Worm (Caenorhabditis elegans) whole organism, L2 larva: ENCODE data around the gene K07F5.12.

Source experiments
- C34F6.9 ChIP-seq: fragments of 150-350 bp; optimal IDR thresholded peaks from 2 replicates; lab custom pipeline; 2014; ENCODE audit warnings: missing biosample characterization, missing genetic modification characterization
- F13H6.1 ChIP-seq: sonication (generic microtip); optimal IDR thresholded peaks from 2 replicates; lab custom pipeline; 2016; ENCODE audit warnings: missing genetic modification characterization, missing compliant biosample characterization
- R02D3.7 ChIP-seq: fragments of 150-350 bp; optimal IDR thresholded peaks from 2 replicates; lab custom pipeline; 2014; ENCODE audit warnings: missing biosample characterization, missing genetic modification characterization
- ZK546.5 ChIP-seq: sonication (generic microtip); optimal IDR thresholded peaks from 2 replicates; lab custom pipeline; 2017; ENCODE audit warnings: missing biosample characterization, missing genetic modification characterization
- alr-1 ChIP-seq: fragments of 150-350 bp; optimal IDR thresholded peaks from 2 replicates; lab custom pipeline; 2014; ENCODE audit warnings: missing biosample characterization, missing genetic modification characterization
- aly-2 ChIP-seq: fragments of 150-350 bp; optimal IDR thresholded peaks from 2 replicates; lab custom pipeline; 2014; ENCODE audit warnings: missing biosample characterization, missing genetic modification characterization
- ama-1 ChIP-seq: fragments of 150-350 bp; optimal IDR thresholded peaks from 2 replicates; lab custom pipeline; 2018; ENCODE audit warnings: inconsistent platforms
- blmp-1 ChIP-seq: sonication (generic microtip); optimal IDR thresholded peaks from 2 replicates; lab custom pipeline; 2017; ENCODE audit warnings: missing genetic modification characterization, mild to moderate bottlenecking, missing compliant biosample characterization, antibody characterized with exemption, moderate library complexity; ENCODE audit not compliant: insufficient read depth
- ceh-16 ChIP-seq: fragments of 150-350 bp; optimal IDR thresholded peaks from 2 replicates; lab custom pipeline; 2014; ENCODE audit warnings: missing biosample characterization, missing genetic modification characterization
- ceh-82 ChIP-seq: fragments of 150-350 bp; optimal IDR thresholded peaks from 2 replicates; lab custom pipeline; 2014; ENCODE audit warnings: missing biosample characterization, missing genetic modification characterization
- crh-2 ChIP-seq: sonication (generic microtip); optimal IDR thresholded peaks from 2 replicates; lab custom pipeline; 2017; ENCODE audit warnings: missing biosample characterization, missing genetic modification characterization
- egl-27 ChIP-seq: sonication (generic microtip); optimal IDR thresholded peaks from 3 replicates; lab custom pipeline; 2017; ENCODE audit warnings: missing biosample characterization, missing genetic modification reagents, missing genetic modification characterization
- elt-1 ChIP-seq: fragments of 150-350 bp; optimal IDR thresholded peaks from 2 replicates; lab custom pipeline; 2014; ENCODE audit warnings: missing biosample characterization, missing genetic modification characterization
- elt-3 ChIP-seq: sonication (generic microtip); optimal IDR thresholded peaks from 2 replicates; lab custom pipeline; 2017; ENCODE audit warnings: missing biosample characterization, missing genetic modification characterization
- fos-1 ChIP-seq: fragments of 150-350 bp; optimal IDR thresholded peaks from 2 replicates; lab custom pipeline; 2014; ENCODE audit warnings: missing biosample characterization, missing genetic modification characterization
- gmeb-1 ChIP-seq: fragments of 150-350 bp; optimal IDR thresholded peaks from 2 replicates; lab custom pipeline; 2014; ENCODE audit warnings: missing biosample characterization, missing genetic modification characterization
- lin-13 ChIP-seq: fragments of 150-350 bp; optimal IDR thresholded peaks from 2 replicates; lab custom pipeline; 2014; ENCODE audit warnings: missing biosample characterization, missing genetic modification reagents, missing genetic modification characterization
- lin-39 ChIP-seq: fragments of 150-350 bp; optimal IDR thresholded peaks from 2 replicates; lab custom pipeline; 2014; ENCODE audit warnings: missing biosample characterization, missing genetic modification reagents, missing genetic modification characterization
- lsy-2 ChIP-seq, 2 experiments: fragments of 150-350 bp in 1 of 2; sonication (generic microtip) in 1 of 2; optimal IDR thresholded peaks; 2 replicates each; lab custom pipeline; 2014 to 2017; ENCODE audit warnings: missing biosample characterization in 2 of 2, missing genetic modification characterization in 2 of 2
- mab-5 ChIP-seq: fragments of 150-350 bp; optimal IDR thresholded peaks from 2 replicates; lab custom pipeline; 2014; ENCODE audit warnings: missing biosample characterization, missing genetic modification characterization
- mbf-1 ChIP-seq: sonication (generic microtip); optimal IDR thresholded peaks from 2 replicates; lab custom pipeline; 2017; ENCODE audit warnings: missing biosample characterization, missing genetic modification characterization
- mdl-1 ChIP-seq, 2 experiments: fragments of 150-350 bp in 1 of 2; sonication (generic microtip) in 1 of 2; optimal IDR thresholded peaks; 2 replicates each; lab custom pipeline; 2017; ENCODE audit warnings: missing biosample characterization in 2 of 2, missing genetic modification characterization in 2 of 2
- nhr-10 ChIP-seq: sonication (generic microtip); optimal IDR thresholded peaks from 2 replicates; lab custom pipeline; 2017; ENCODE audit warnings: missing biosample characterization, missing genetic modification characterization
- nhr-11 ChIP-seq: fragments of 150-350 bp; optimal IDR thresholded peaks from 2 replicates; lab custom pipeline; 2014; ENCODE audit warnings: missing biosample characterization, missing genetic modification characterization
- nhr-12 ChIP-seq: fragments of 150-350 bp; optimal IDR thresholded peaks from 2 replicates; lab custom pipeline; 2014; ENCODE audit warnings: missing biosample characterization, missing genetic modification characterization
- nhr-129 ChIP-seq: fragments of 150-350 bp; optimal IDR thresholded peaks from 2 replicates; lab custom pipeline; 2014; ENCODE audit warnings: missing biosample characterization, missing genetic modification characterization
- nhr-21 ChIP-seq: fragments of 150-350 bp; optimal IDR thresholded peaks from 2 replicates; lab custom pipeline; 2014; ENCODE audit warnings: missing biosample characterization, missing genetic modification characterization
- nhr-23 ChIP-seq: fragments of 150-350 bp; optimal IDR thresholded peaks from 2 replicates; lab custom pipeline; 2014; ENCODE audit warnings: missing biosample characterization, missing genetic modification reagents, missing genetic modification characterization
- nhr-237 ChIP-seq: fragments of 150-350 bp; optimal IDR thresholded peaks from 2 replicates; lab custom pipeline; 2014; ENCODE audit warnings: missing biosample characterization, missing genetic modification characterization
- nhr-25 ChIP-seq: fragments of 150-350 bp; sonication (generic microtip); optimal IDR thresholded peaks from 3 replicates; lab custom pipeline; 2014; ENCODE audit warnings: missing biosample characterization, missing genetic modification characterization
- nhr-6 ChIP-seq: fragments of 150-350 bp; optimal IDR thresholded peaks from 2 replicates; lab custom pipeline; 2014; ENCODE audit warnings: missing biosample characterization, missing genetic modification characterization
- nhr-77 ChIP-seq: fragments of 150-350 bp; optimal IDR thresholded peaks from 2 replicates; lab custom pipeline; 2014; ENCODE audit warnings: missing biosample characterization, missing genetic modification characterization
- peb-1 ChIP-seq: fragments of 150-350 bp; optimal IDR thresholded peaks from 2 replicates; lab custom pipeline; 2014; ENCODE audit warnings: missing biosample characterization, missing genetic modification characterization
- sem-4 ChIP-seq: fragments of 150-350 bp; optimal IDR thresholded peaks from 2 replicates; lab custom pipeline; 2014; ENCODE audit warnings: missing biosample characterization, missing genetic modification reagents, missing genetic modification characterization
- skn-1 ChIP-seq: sonication (generic microtip); optimal IDR thresholded peaks from 2 replicates; lab custom pipeline; 2017; ENCODE audit warnings: missing biosample characterization, missing genetic modification characterization
- sma-3 ChIP-seq: sonication (generic microtip); optimal IDR thresholded peaks from 2 replicates; lab custom pipeline; 2016; ENCODE audit warnings: missing genetic modification reagents, missing genetic modification characterization, missing compliant biosample characterization
- sma-9 ChIP-seq, 2 experiments: fragments of 150-350 bp in 1 of 2; sonication (generic microtip) in 1 of 2; optimal IDR thresholded peaks; 2 replicates each; lab custom pipeline; 2014 to 2016; ENCODE audit warnings: missing genetic modification characterization in 2 of 2, mild to moderate bottlenecking in 1 of 2, missing biosample characterization in 1 of 2, missing compliant biosample characterization in 1 of 2, missing genetic modification reagents in 1 of 2, moderate library complexity in 1 of 2
- snpc-4 ChIP-seq: fragments of 150-350 bp; optimal IDR thresholded peaks from 2 replicates; lab custom pipeline; 2014; ENCODE audit warnings: missing biosample characterization, missing genetic modification characterization
- unc-39 ChIP-seq: fragments of 150-350 bp; optimal IDR thresholded peaks from 2 replicates; lab custom pipeline; 2014; ENCODE audit warnings: missing biosample characterization, missing genetic modification characterization
- unc-55 ChIP-seq: fragments of 150-350 bp; sonication (generic microtip); optimal IDR thresholded peaks from 3 replicates; lab custom pipeline; 2014; ENCODE audit warnings: missing biosample characterization, missing genetic modification reagents, missing genetic modification characterization
- unc-62 ChIP-seq: fragments of 150-350 bp; optimal IDR thresholded peaks from 2 replicates; lab custom pipeline; 2014; ENCODE audit warnings: missing biosample characterization, missing genetic modification reagents, missing genetic modification characterization
- zag-1 ChIP-seq: fragments of 150-350 bp; optimal IDR thresholded peaks from 2 replicates; lab custom pipeline; 2014; ENCODE audit warnings: missing biosample characterization, missing genetic modification characterization
- ztf-1 ChIP-seq: fragments of 200-800 bp; sonication (Bioruptor generic); conservative IDR thresholded peaks from 2 replicates; pipeline ENCODE4 v1.3.6; 2022; ENCODE audit warnings: missing genetic modification characterization, missing compliant biosample characterization
- ztf-11 ChIP-seq: sonication (generic microtip); optimal IDR thresholded peaks from 2 replicates; lab custom pipeline; 2017; ENCODE audit warnings: missing biosample characterization, missing genetic modification characterization
- ztf-4 ChIP-seq: fragments of 150-350 bp; optimal IDR thresholded peaks from 2 replicates; lab custom pipeline; 2014; ENCODE audit warnings: missing biosample characterization, missing genetic modification characterization

K07F5.12 gene

ce11 chrIV:9869344-9869743 is 13.5 kb downstream of the K07F5.12 start:
- TF ChIP-seq zag-1 (tag; lab: Kevin White, UChicago): no peak
- no peak for TF ChIP-seq ceh-16 (tag; lab: Kevin White, UChicago)
- TF ChIP-seq nhr-6 (tag; lab: Kevin White, UChicago): no peak
- no peak for TF ChIP-seq lsy-2 (tag; optimal IDR thresholded peaks at IDR 0.05; lab: Kevin White, UChicago)
- no peak for TF ChIP-seq C34F6.9 (tag; lab: Kevin White, UChicago)
- no peak for TF ChIP-seq gmeb-1
- no peak for TF ChIP-seq nhr-237 (tag; lab: Kevin White, UChicago)

ce11 chrIV:9872210-9872609 is 16.4 kb downstream of the K07F5.12 start:
- TF ChIP-seq ztf-1 (no peak), nhr-25 (peak; percentile 53), sma-9 (GFP tag; optimal IDR thresholded peaks at IDR 0.05; lab: Kevin White, UChicago) (peak; percentile 9), sma-9 (tag; optimal IDR thresholded peaks at IDR 0.05; lab: Kevin White, UChicago) (no peak)

- no peak for TF ChIP-seq ZK546.5 (tag; lab: Kevin White, UChicago)
- TF ChIP-seq skn-1 (tag; lab: Kevin White, UChicago): peak; percentile 32
- peak; percentile 78 for TF ChIP-seq crh-2 (tag; lab: Kevin White, UChicago)
- TF ChIP-seq lin-39 (tag; lab: Kevin White, UChicago): no peak
- peak; percentile 70 for TF ChIP-seq sma-9 (GFP tag; optimal IDR thresholded peaks at IDR 0.05; lab: Kevin White, UChicago)
- no peak for TF ChIP-seq sma-9 (tag; optimal IDR thresholded peaks at IDR 0.05; lab: Kevin White, UChicago)
- no peak for TF ChIP-seq snpc-4 (tag; lab: Kevin White, UChicago)
- TF ChIP-seq lsy-2 (tag; optimal IDR thresholded peaks at IDR 0.05; lab: Kevin White, UChicago): peak in 1 of 2 experiments; percentile 34
- no peak for TF ChIP-seq unc-62
- TF ChIP-seq fos-1: peak; percentile 81
- peak; percentile 36 for TF ChIP-seq F13H6.1 (tag; lab: Kevin White, UChicago)
- peak; percentile 35 for TF ChIP-seq C34F6.9 (tag; lab: Kevin White, UChicago)
- peak; percentile 57 for TF ChIP-seq zag-1 (tag; lab: Kevin White, UChicago)
- TF ChIP-seq nhr-129 (tag; lab: Kevin White, UChicago): peak; percentile 47
- peak; percentile 9 for TF ChIP-seq unc-55 (GFP tag; lab: Kevin White, UChicago)
These were observed 17.0 kb downstream of the K07F5.12 start for ce11 chrIV:9872786-9873185.

ce11 chrIV:9873837-9874236 is 18.0 kb downstream of the K07F5.12 start:
- TF ChIP-seq nhr-25: peak; percentile 25
- TF ChIP-seq snpc-4 (tag; lab: Kevin White, UChicago): no peak
- peak; percentile 64 for TF ChIP-seq fos-1
- TF ChIP-seq nhr-6 (tag; lab: Kevin White, UChicago): peak; percentile 54
- no peak for TF ChIP-seq ztf-11 (tag; lab: Kevin White, UChicago)
- no peak for TF ChIP-seq lin-39 (tag; lab: Kevin White, UChicago)
- no peak for TF ChIP-seq unc-39 (tag; lab: Kevin White, UChicago)
- no peak for TF ChIP-seq nhr-10 (tag; lab: Kevin White, UChicago)
- no peak for TF ChIP-seq peb-1 (tag; lab: Kevin White, UChicago)
- TF ChIP-seq nhr-23: no peak
- TF ChIP-seq ztf-4 (tag; lab: Kevin White, UChicago): no peak
- TF ChIP-seq mab-5 (tag; lab: Kevin White, UChicago): no peak
- no peak for TF ChIP-seq nhr-77
- TF ChIP-seq R02D3.7 (tag; lab: Kevin White, UChicago): no peak
- peak; percentile 69 for TF ChIP-seq unc-55 (GFP tag; lab: Kevin White, UChicago)
- TF ChIP-seq aly-2 (tag; lab: Kevin White, UChicago): no peak
- no peak for TF ChIP-seq nhr-237 (tag; lab: Kevin White, UChicago)
- no peak for TF ChIP-seq unc-62
- TF ChIP-seq nhr-12: no peak
- TF ChIP-seq nhr-21 (tag; lab: Kevin White, UChicago): peak; percentile 39
- TF ChIP-seq ztf-1: no peak
- peak; percentile 14 for TF ChIP-seq blmp-1 (tag; lab: Kevin White, UChicago)
- no peak for TF ChIP-seq elt-3
- TF ChIP-seq nhr-11 (tag; lab: Kevin White, UChicago): no peak
- peak; percentile 10 for TF ChIP-seq sma-3 (GFP tag; lab: Kevin White, UChicago)
- no peak for TF ChIP-seq ZK546.5 (tag; lab: Kevin White, UChicago)
- no peak for TF ChIP-seq elt-1 (tag; lab: Kevin White, UChicago)
- no peak for TF ChIP-seq ceh-82
- peak; percentile 53 for TF ChIP-seq egl-27
- no peak for TF ChIP-seq alr-1 (tag; lab: Kevin White, UChicago)
- peak in 1 of 2 experiments; percentile 56 for TF ChIP-seq lsy-2 (tag; optimal IDR thresholded peaks at IDR 0.05; lab: Kevin White, UChicago)
- TF ChIP-seq lin-13 (GFP tag; lab: Kevin White, UChicago): peak; percentile 28
- TF ChIP-seq zag-1 (tag; lab: Kevin White, UChicago): no peak
- TF ChIP-seq sem-4 (tag; lab: Kevin White, UChicago): no peak
- TF ChIP-seq C34F6.9 (tag; lab: Kevin White, UChicago): peak; percentile 61
- peak in 1 of 2 experiments; percentile 23 for TF ChIP-seq mdl-1 (tag; optimal IDR thresholded peaks at IDR 0.05; lab: Kevin White, UChicago)
- peak; percentile 78 for TF ChIP-seq nhr-129 (tag; lab: Kevin White, UChicago)
- no peak for TF ChIP-seq mbf-1
- peak; percentile 36 for TF ChIP-seq ama-1 (lab: Kevin White, UChicago)
- TF ChIP-seq ceh-16 (tag; lab: Kevin White, UChicago): peak; percentile 61
- TF ChIP-seq skn-1 (tag; lab: Kevin White, UChicago): no peak
